Fruit fly (Drosophila melanogaster) whole organism, embryonic: Measurements from ENCODE around the gene cwo.
A peak's percentile ranks its signal among the peaks of the same experiment; 100 is the strongest.

Experiments
- CG10209 ChIP-seq: fragments of 200-800 bp; sonication (Bioruptor generic); optimal IDR thresholded peaks from 3 replicates; lab custom pipeline; 2017; ENCODE audit warnings: missing biosample characterization, mild to moderate bottlenecking, missing genetic modification characterization, missing genetic modification reagents
- CG1233 ChIP-seq: fragments of 200-800 bp; sonication (Bioruptor generic); optimal IDR thresholded peaks from 4 replicates; lab custom pipeline; 2018; ENCODE audit warnings: missing biosample characterization, mild to moderate bottlenecking, missing genetic modification characterization
- CG12391 ChIP-seq: fragments of 200-800 bp; sonication (Bioruptor generic); optimal IDR thresholded peaks from 3 replicates; lab custom pipeline; 2018; ENCODE audit warnings: missing biosample characterization, mild to moderate bottlenecking, missing genetic modification characterization, moderate library complexity
- CG13296 ChIP-seq: fragments of 200-800 bp; sonication (Bioruptor generic); optimal IDR thresholded peaks from 3 replicates; lab custom pipeline; 2018; ENCODE audit warnings: missing biosample characterization, mild to moderate bottlenecking, missing genetic modification characterization
- CG15269 ChIP-seq: fragments of 200-800 bp; sonication (Bioruptor generic); optimal IDR thresholded peaks from 2 replicates; lab custom pipeline; 2018; ENCODE audit warnings: missing biosample characterization, mild to moderate bottlenecking, missing genetic modification characterization, moderate library complexity
- CG16779 ChIP-seq: fragments of 200-800 bp; sonication (Bioruptor generic); IDR thresholded peaks from 2 replicates; pipeline ENCODE4 v1.3.6; 2022; ENCODE audit warnings: missing biosample characterization, missing genetic modification characterization
- CG16815 ChIP-seq: fragments of 200-800 bp; sonication (Bioruptor generic); optimal IDR thresholded peaks from 3 replicates; lab custom pipeline; 2017; ENCODE audit warnings: missing biosample characterization, mild to moderate bottlenecking, missing genetic modification characterization
- CG2875 ChIP-seq: fragments of 200-800 bp; sonication (Bioruptor generic); optimal IDR thresholded peaks from 2 replicates; lab custom pipeline; 2017; ENCODE audit warnings: missing biosample characterization, mild to moderate bottlenecking, missing genetic modification characterization, missing genetic modification reagents
- CG31388 ChIP-seq: fragments of 200-800 bp; sonication (Bioruptor generic); optimal IDR thresholded peaks from 2 replicates; lab custom pipeline; 2016; ENCODE audit warnings: missing biosample characterization, missing genetic modification characterization
- CG4328 ChIP-seq: fragments of 200-800 bp; sonication (Bioruptor generic); optimal IDR thresholded peaks from 3 replicates; lab custom pipeline; 2017; ENCODE audit warnings: missing biosample characterization, missing genetic modification reagents, missing genetic modification characterization
- CG4820 ChIP-seq: fragments of 200-800 bp; sonication (Bioruptor generic); optimal IDR thresholded peaks from 3 replicates; lab custom pipeline; 2016; ENCODE audit warnings: missing biosample characterization, missing genetic modification characterization
- CG6689 ChIP-seq: fragments of 200-800 bp; sonication (Bioruptor generic); IDR thresholded peaks from 2 replicates; pipeline ENCODE4 v1.3.6; 2022; ENCODE audit warnings: missing biosample characterization, missing genetic modification characterization
- CG6813 ChIP-seq: fragments of 200-800 bp; sonication (Bioruptor generic); optimal IDR thresholded peaks from 2 replicates; lab custom pipeline; 2017; ENCODE audit warnings: missing biosample characterization, missing genetic modification characterization, mild to moderate bottlenecking, moderate library complexity, missing genetic modification reagents
- CG7745 ChIP-seq: fragments of 200-800 bp; sonication (Bioruptor generic); optimal IDR thresholded peaks from 2 replicates; lab custom pipeline; 2018; ENCODE audit warnings: missing biosample characterization, mild to moderate bottlenecking, missing genetic modification characterization, moderate library complexity
- CG7928 ChIP-seq: fragments of 200-800 bp; sonication (Bioruptor generic); optimal IDR thresholded peaks from 2 replicates; lab custom pipeline; 2017; ENCODE audit warnings: missing biosample characterization, mild to moderate bottlenecking, missing genetic modification characterization
- CG8388 ChIP-seq: fragments of 200-800 bp; sonication (Bioruptor generic); optimal IDR thresholded peaks from 2 replicates; lab custom pipeline; 2019; ENCODE audit warnings: missing biosample characterization, mild to moderate bottlenecking, missing genetic modification characterization, moderate library complexity
- D19B ChIP-seq: fragments of 200-800 bp; sonication (Bioruptor generic); optimal IDR thresholded peaks from 2 replicates; lab custom pipeline; 2017; ENCODE audit warnings: missing biosample characterization, mild to moderate bottlenecking, missing genetic modification characterization
- Eip74EF ChIP-seq, 2 experiments: fragments of 200-800 bp in 1 of 2; fragments of >200 bp in 1 of 2; sonication (Bioruptor generic) in 1 of 2; optimal IDR thresholded peaks; 2 replicates each; lab custom pipeline; 2017 to 2019; ENCODE audit warnings: missing biosample characterization in 2 of 2, missing genetic modification characterization in 2 of 2, mild to moderate bottlenecking in 1 of 2, moderate library complexity in 1 of 2
- Fer2 ChIP-seq: fragments of 200-800 bp; sonication (Bioruptor generic); optimal IDR thresholded peaks from 2 replicates; lab custom pipeline; 2018; ENCODE audit warnings: missing biosample characterization, mild to moderate bottlenecking, missing genetic modification characterization, moderate library complexity
- Med ChIP-seq: fragments of 200-800 bp; sonication (Bioruptor generic); peaks from one replicate; lab custom pipeline; 2016; ENCODE audit warnings: missing biosample characterization, missing genetic modification characterization, mild to moderate bottlenecking, inconsistent platforms, moderate library complexity
- NC2α ChIP-seq: fragments of 200-800 bp; sonication (Bioruptor generic); optimal IDR thresholded peaks from 2 replicates; lab custom pipeline; 2016; ENCODE audit warnings: missing biosample characterization, missing genetic modification characterization
- NC2β ChIP-seq: fragments of 200-800 bp; sonication (Bioruptor generic); optimal IDR thresholded peaks from 2 replicates; lab custom pipeline; 2016; ENCODE audit warnings: missing biosample characterization, missing genetic modification characterization
- NfI ChIP-seq: fragments of 200-800 bp; sonication (Bioruptor generic); optimal IDR thresholded peaks from 3 replicates; lab custom pipeline; 2018; ENCODE audit warnings: missing biosample characterization, mild to moderate bottlenecking, missing genetic modification characterization, moderate library complexity
- Oaz ChIP-seq: fragments of 200-800 bp; sonication (Bioruptor generic); IDR thresholded peaks from 2 replicates; pipeline ENCODE4 v1.3.6; 2022; ENCODE audit warnings: missing biosample characterization, missing genetic modification characterization
- Opbp ChIP-seq: fragments of 200-800 bp; sonication (Bioruptor generic); IDR thresholded peaks from 3 replicates; pipeline ENCODE4 v1.3.6; 2022; ENCODE audit warnings: missing biosample characterization, missing genetic modification characterization; ENCODE audit not compliant: partially characterized antibody
- Pdp1 ChIP-seq, 2 experiments: fragments of 200-800 bp; sonication (Bioruptor generic); optimal IDR thresholded peaks; 3 replicates each; lab custom pipeline; 2016; ENCODE audit warnings: missing biosample characterization in 2 of 2, missing genetic modification characterization in 2 of 2, mild to moderate bottlenecking in 1 of 2, moderate library complexity in 1 of 2
- Scr ChIP-seq: fragments of 200-800 bp; sonication (Bioruptor generic); IDR thresholded peaks from 2 replicates; pipeline ENCODE4 v1.3.6; 2022; ENCODE audit warnings: missing biosample characterization, missing genetic modification characterization; ENCODE audit not compliant: partially characterized antibody
- YL-1 ChIP-seq: fragments of 200-800 bp; sonication (Bioruptor generic); optimal IDR thresholded peaks from 3 replicates; lab custom pipeline; 2017; ENCODE audit warnings: missing biosample characterization, mild to moderate bottlenecking, missing genetic modification characterization
- bowl ChIP-seq: fragments of 200-800 bp; sonication (Bioruptor generic); IDR thresholded peaks from 2 replicates; pipeline ENCODE4 v1.3.6; 2022; ENCODE audit warnings: missing biosample characterization, missing genetic modification characterization
- bsh ChIP-seq, 2 experiments: fragments of 200-800 bp; sonication (Bioruptor generic); optimal IDR thresholded peaks; 2 replicates each; lab custom pipeline; 2017 to 2018; ENCODE audit warnings: mild to moderate bottlenecking in 2 of 2, missing biosample characterization in 2 of 2, missing genetic modification characterization in 2 of 2, moderate library complexity in 1 of 2
- cato ChIP-seq: fragments of 200-800 bp; sonication (Bioruptor generic); optimal IDR thresholded peaks from 2 replicates; lab custom pipeline; 2016; ENCODE audit warnings: missing biosample characterization, missing genetic modification characterization, borderline replicate concordance
- croc ChIP-seq: fragments of 200-800 bp; sonication (Bioruptor generic); conservative IDR thresholded peaks from 3 replicates; pipeline ENCODE4 v1.3.6; 2022; ENCODE audit warnings: missing biosample characterization, missing genetic modification characterization
- da ChIP-seq: fragments of 200-800 bp; sonication (Bioruptor generic); optimal IDR thresholded peaks from 2 replicates; lab custom pipeline; 2016; ENCODE audit warnings: missing biosample characterization, missing genetic modification characterization
- dimm ChIP-seq: fragments of 200-800 bp; sonication (Bioruptor generic); IDR thresholded peaks from 2 replicates; pipeline ENCODE4 v1.3.6; 2022; ENCODE audit warnings: missing biosample characterization, missing genetic modification characterization
- dpn ChIP-seq, 2 experiments: fragments of 200-800 bp; sonication (Bioruptor generic); optimal IDR thresholded peaks; 3 replicates each; lab custom pipeline; 2016; ENCODE audit warnings: missing biosample characterization in 2 of 2, missing genetic modification characterization in 2 of 2
- fd102C ChIP-seq: fragments of 200-800 bp; sonication (Bioruptor generic); optimal IDR thresholded peaks from 2 replicates; lab custom pipeline; 2018; ENCODE audit warnings: missing biosample characterization, mild to moderate bottlenecking, missing genetic modification characterization, moderate library complexity
- fd3F ChIP-seq: fragments of 200-800 bp; sonication (Bioruptor generic); optimal IDR thresholded peaks from 2 replicates; lab custom pipeline; 2018; ENCODE audit warnings: missing biosample characterization, mild to moderate bottlenecking, missing genetic modification characterization, moderate library complexity
- jing ChIP-seq: fragments of 200-800 bp; sonication (Bioruptor generic); optimal IDR thresholded peaks from 2 replicates; lab custom pipeline; 2018; ENCODE audit warnings: missing biosample characterization, mild to moderate bottlenecking, missing genetic modification characterization
- knrl ChIP-seq: fragments of 200-800 bp; sonication (Bioruptor generic); IDR thresholded peaks from 3 replicates; pipeline ENCODE4 v1.3.6; 2022; ENCODE audit warnings: missing biosample characterization, missing genetic modification characterization; ENCODE audit not compliant: partially characterized antibody
- lola ChIP-seq, 3 experiments: fragments of >200 bp in 2 of 3; fragments of 200-800 bp in 1 of 3; sonication (Bioruptor generic) in 1 of 3; optimal IDR thresholded peaks; 2 replicates each; lab custom pipeline; 2017 to 2019; ENCODE audit warnings: missing biosample characterization in 3 of 3, missing genetic modification characterization in 3 of 3, mild to moderate bottlenecking in 1 of 3, moderate library complexity in 1 of 3
- oc ChIP-seq: fragments of 200-800 bp; sonication (Bioruptor generic); optimal IDR thresholded peaks from 2 replicates; lab custom pipeline; 2018; ENCODE audit warnings: missing biosample characterization, mild to moderate bottlenecking, missing genetic modification characterization, moderate library complexity
- pb ChIP-seq: fragments of 200-800 bp; sonication (Bioruptor generic); optimal IDR thresholded peaks from 3 replicates; lab custom pipeline; 2016; ENCODE audit warnings: missing biosample characterization, missing genetic modification characterization
- phol ChIP-seq: fragments of 200-800 bp; sonication (Bioruptor generic); optimal IDR thresholded peaks from 3 replicates; lab custom pipeline; 2018; ENCODE audit warnings: missing biosample characterization, mild to moderate bottlenecking, missing genetic modification characterization, moderate library complexity
- sd ChIP-seq: fragments of 200-800 bp; sonication (Bioruptor generic); optimal IDR thresholded peaks from 3 replicates; lab custom pipeline; 2018; ENCODE audit warnings: missing biosample characterization, mild to moderate bottlenecking, missing genetic modification characterization, moderate library complexity
- slou ChIP-seq: fragments of 200-800 bp; sonication (Bioruptor generic); optimal IDR thresholded peaks from 3 replicates; lab custom pipeline; 2016; ENCODE audit warnings: missing biosample characterization, missing genetic modification characterization
- tna ChIP-seq: fragments of 200-800 bp; sonication (Bioruptor generic); IDR thresholded peaks from 2 replicates; pipeline ENCODE4 v1.3.6; 2022; ENCODE audit warnings: missing biosample characterization, missing genetic modification characterization; ENCODE audit not compliant: partially characterized antibody
- wek ChIP-seq: fragments of 200-800 bp; sonication (Bioruptor generic); optimal IDR thresholded peaks from 3 replicates; lab custom pipeline; 2018; ENCODE audit warnings: missing biosample characterization, mild to moderate bottlenecking, missing genetic modification characterization, moderate library complexity

cwo gene

dm6 chr3R:10411752-10412549 is 23.9 kb downstream of the cwo start (continued):
- no peak for TF ChIP-seq CG2875 (GFP tag; lab: Kevin White, UChicago)
- TF ChIP-seq CG15269 (tag; lab: Kevin White, UChicago) = no peak
- no peak for TF ChIP-seq NC2α (GFP tag; lab: Kevin White, UChicago)
- TF ChIP-seq D19B (GFP tag; lab: Kevin White, UChicago) = peak; percentile 21
- no peak for TF ChIP-seq pb (GFP tag; lab: Kevin White, UChicago)
- no peak for TF ChIP-seq CG31388 (GFP tag; lab: Kevin White, UChicago)
- TF ChIP-seq CG8388 = no peak
- TF ChIP-seq CG7745 (tag; lab: Kevin White, UChicago) = no peak
- TF ChIP-seq dimm (GFP tag; lab: Robert Waterston, UW) = no peak
- peak; percentile 14 for TF ChIP-seq CG4820 (GFP tag; lab: Kevin White, UChicago)
- TF ChIP-seq knrl = no peak
- peak; percentile 96 for TF ChIP-seq Med (GFP tag; lab: Kevin White, UChicago)
- no peak for TF ChIP-seq YL-1 (GFP tag; lab: Kevin White, UChicago)
- TF ChIP-seq jing = no peak
- TF ChIP-seq Eip74EF (GFP tag; optimal IDR thresholded peaks at IDR 0.05; lab: Kevin White, UChicago) = no peak
- TF ChIP-seq cato = no peak
- TF ChIP-seq oc (tag; lab: Kevin White, UChicago) = no peak
- no peak for TF ChIP-seq da (GFP tag; lab: Kevin White, UChicago)
- TF ChIP-seq CG10209 (GFP tag; lab: Kevin White, UChicago) = no peak
- TF ChIP-seq CG1233 (GFP tag; lab: Kevin White, UChicago) = peak; percentile 27
- peak; percentile 64 for TF ChIP-seq CG6813 (GFP tag; lab: Kevin White, UChicago)
- TF ChIP-seq CG16779 (GFP tag; lab: Robert Waterston, UW) = no peak; the same call in 1 of the 2 replicates
- TF ChIP-seq CG4328 (GFP tag; lab: Kevin White, UChicago) = no peak
- TF ChIP-seq Fer2 = peak; percentile 36
- no peak for TF ChIP-seq bsh (GFP tag; optimal IDR thresholded peaks at IDR 0.05; lab: Kevin White, UChicago)
- TF ChIP-seq CG16815 (GFP tag; lab: Kevin White, UChicago) = no peak
- TF ChIP-seq fd3F (GFP tag; lab: Kevin White, UChicago) = no peak
- TF ChIP-seq NfI (GFP tag; lab: Kevin White, UChicago) = peak; percentile 11
- TF ChIP-seq lola (GFP tag; optimal IDR thresholded peaks at IDR 0.05; lab: Kevin White, UChicago) = no peak
- peak; percentile 63 for TF ChIP-seq CG13296 (GFP tag; lab: Kevin White, UChicago)
- no peak for TF ChIP-seq tna (GFP tag; lab: Robert Waterston, UW)
- TF ChIP-seq fd102C (GFP tag; lab: Kevin White, UChicago) = no peak
- TF ChIP-seq CG12391 (tag; lab: Kevin White, UChicago) = no peak
- 0 out of 2 replicates have a peak, but pooled peaks have one; percentile 19 for TF ChIP-seq Oaz
- no peak for TF ChIP-seq Scr (GFP tag; lab: Robert Waterston, UW)
- no peak for TF ChIP-seq bowl (GFP tag; lab: Robert Waterston, UW)
- TF ChIP-seq CG7928 (GFP tag; lab: Kevin White, UChicago) = no peak
- no peak for TF ChIP-seq Opbp (GFP tag; lab: Robert Waterston, UW)
- TF ChIP-seq wek (GFP tag; lab: Kevin White, UChicago) = no peak
- TF ChIP-seq phol (tag; lab: Kevin White, UChicago) = no peak
- no peak for TF ChIP-seq sd (tag; lab: Kevin White, UChicago)
- TF ChIP-seq NC2β = no peak
- peak; percentile 55; the same call in 1 of the 2 replicates for TF ChIP-seq CG6689 (GFP tag; lab: Robert Waterston, UW)
- peak; percentile 52 to 55 for TF ChIP-seq Pdp1 (GFP tag; optimal IDR thresholded peaks at IDR 0.05; lab: Kevin White, UChicago)
- TF ChIP-seq croc (GFP tag; lab: Robert Waterston, UW) = no peak
- no peak for TF ChIP-seq slou (GFP tag; lab: Kevin White, UChicago)
- TF ChIP-seq dpn (GFP tag; optimal IDR thresholded peaks at IDR 0.05; lab: Kevin White, UChicago) = peak in 1 of 2 experiments; percentile 60
